Worm (Caenorhabditis elegans): ENCODE results near the gene K11H12.3.

K11H12.3 gene

ce11 chrIV:698304-698703 is 25.0 kb upstream of the K11H12.3 start, which contains the start of gene Y55F3C.17:
Y55F3C.17 (minus strand) TSS chrIV:698404.
- TF ChIP-seq K02D7.2 (tag; optimal IDR thresholded peaks at IDR 0.05) (no peak), sdc-2 (tag; optimal IDR thresholded peaks at IDR 0.05) (no peak), pha-4 (tag; optimal IDR thresholded peaks at IDR 0.05) (no peak), hlh-13 (GFP tag; optimal IDR thresholded peaks at IDR 0.05) (no peak), pros-1 (tag; optimal IDR thresholded peaks at IDR 0.05) (no peak), F13H6.1 (tag; optimal IDR thresholded peaks at IDR 0.05) (no peak), hlh-6 (tag; optimal IDR thresholded peaks at IDR 0.05) (no peak), rnt-1 (tag; optimal IDR thresholded peaks at IDR 0.05) (no peak), ceh-18 (tag; optimal IDR thresholded peaks at IDR 0.05) (no peak), nfya-1 (tag; optimal IDR thresholded peaks at IDR 0.05) (no peak), fkh-10 (GFP tag; optimal IDR thresholded peaks at IDR 0.05) (no peak), ahr-1 (tag; optimal IDR thresholded peaks at IDR 0.05) (no peak), lin-11 (tag; optimal IDR thresholded peaks at IDR 0.05) (no peak)

- TF ChIP-seq ceh-34 (tag; optimal IDR thresholded peaks at IDR 0.05), result no peak
- TF ChIP-seq npax-4 (tag; optimal IDR thresholded peaks at IDR 0.05), result no peak
- TF ChIP-seq odd-2 (tag; optimal IDR thresholded peaks at IDR 0.05), result no peak
- TF ChIP-seq K09A11.1 (tag; optimal IDR thresholded peaks at IDR 0.05; ENCODE audit: insufficient read depth), result no peak
- TF ChIP-seq C38D4.7 (GFP tag; optimal IDR thresholded peaks at IDR 0.05), result no peak
- no peak for TF ChIP-seq sox-4 (tag; optimal IDR thresholded peaks at IDR 0.05)
- no peak for TF ChIP-seq C08G9.2 (tag; optimal IDR thresholded peaks at IDR 0.05)
- TF ChIP-seq lim-6 (tag; optimal IDR thresholded peaks at IDR 0.05), result no peak
- no peak for TF ChIP-seq nhr-11 (tag; optimal IDR thresholded peaks at IDR 0.05)
- TF ChIP-seq sox-2 (GFP tag; IDR thresholded peaks at IDR 0.05), result no peak
- TF ChIP-seq mec-3 (tag; optimal IDR thresholded peaks at IDR 0.05; ENCODE audit: borderline replicate concordance), result no peak
- TF ChIP-seq elt-2 (tag; optimal IDR thresholded peaks at IDR 0.05), result no peak
- no peak for TF ChIP-seq eyg-1 (tag; optimal IDR thresholded peaks at IDR 0.05)
- TF ChIP-seq ceh-31 (tag; optimal IDR thresholded peaks at IDR 0.05), result no peak
Observed at ce11 chrIV:684748-685147, 11.5 kb upstream of the K11H12.3 start.

- TF ChIP-seq ceh-30 (tag; optimal IDR thresholded peaks at IDR 0.05), result no peak
Observed at ce11 chrIV:684197-684596, 10.9 kb upstream of the K11H12.3 start, which contains the start of gene cutl-28. cutl-28 (plus strand) TSS chrIV:684497.

ce11 chrIV:682726-683340 is 9.6 kb upstream of the K11H12.3 start:
- TF ChIP-seq che-1 (tag; optimal IDR thresholded peaks at IDR 0.05) (peak; percentile 72), nhr-11 (tag; optimal IDR thresholded peaks at IDR 0.05) (no peak), pha-2 (tag; optimal IDR thresholded peaks at IDR 0.05) (no peak), ama-1 (optimal IDR thresholded peaks at IDR 0.05) (no peak), ceh-22 (tag; optimal IDR thresholded peaks at IDR 0.05) (no peak), ref-2 (tag; optimal IDR thresholded peaks at IDR 0.05) (peak; percentile 77), pag-3 (tag; optimal IDR thresholded peaks at IDR 0.05; ENCODE audit: borderline replicate concordance) (peak; percentile 28), C08G9.2 (tag; optimal IDR thresholded peaks at IDR 0.05) (peak; percentile 69), hlh-15 (tag; optimal IDR thresholded peaks at IDR 0.05) (no peak), madf-2 (tag; optimal IDR thresholded peaks at IDR 0.05) (peak; percentile 69), npax-4 (tag; optimal IDR thresholded peaks at IDR 0.05) (peak; percentile 23), nfya-1 (tag; optimal IDR thresholded peaks at IDR 0.05) (peak; percentile 32), pat-9 (tag; optimal IDR thresholded peaks at IDR 0.05) (peak; percentile 68), hlh-30 (tag; optimal IDR thresholded peaks at IDR 0.05; ENCODE audit: insufficient read depth) (peak; percentile 87), dve-1 (tag; optimal IDR thresholded peaks at IDR 0.05) (peak; percentile 62), pax-1 (tag; optimal IDR thresholded peaks at IDR 0.05) (no peak), F13H6.1 (tag; optimal IDR thresholded peaks at IDR 0.05) (peak; percentile 30), K02D7.2 (tag; optimal IDR thresholded peaks at IDR 0.05) (peak; percentile 33), elt-4 (tag; optimal IDR thresholded peaks at IDR 0.05) (peak; percentile 25), fkh-10 (GFP tag; optimal IDR thresholded peaks at IDR 0.05) (no peak), tbx-2 (tag; optimal IDR thresholded peaks at IDR 0.05) (peak; percentile 66), odd-2 (tag; optimal IDR thresholded peaks at IDR 0.05) (no peak), ceh-34 (tag; optimal IDR thresholded peaks at IDR 0.05) (peak; percentile 63), mec-3 (tag; optimal IDR thresholded peaks at IDR 0.05; ENCODE audit: borderline replicate concordance) (no peak), zip-5 (tag; optimal IDR thresholded peaks at IDR 0.05) (peak; percentile 40), sox-4 (tag; optimal IDR thresholded peaks at IDR 0.05) (peak; percentile 71), lim-6 (tag; optimal IDR thresholded peaks at IDR 0.05) (peak; percentile 61), unc-55 (GFP tag; optimal IDR thresholded peaks at IDR 0.05) (no peak), unc-3 (GFP tag; conservative IDR thresholded peaks at IDR 0.05) (peak; percentile 81), unc-3 (tag; optimal IDR thresholded peaks at IDR 0.05) (peak; percentile 23)
